Fruit fly (Drosophila melanogaster): ENCODE measurements around the gene larp.

Gene larp

DNA sequence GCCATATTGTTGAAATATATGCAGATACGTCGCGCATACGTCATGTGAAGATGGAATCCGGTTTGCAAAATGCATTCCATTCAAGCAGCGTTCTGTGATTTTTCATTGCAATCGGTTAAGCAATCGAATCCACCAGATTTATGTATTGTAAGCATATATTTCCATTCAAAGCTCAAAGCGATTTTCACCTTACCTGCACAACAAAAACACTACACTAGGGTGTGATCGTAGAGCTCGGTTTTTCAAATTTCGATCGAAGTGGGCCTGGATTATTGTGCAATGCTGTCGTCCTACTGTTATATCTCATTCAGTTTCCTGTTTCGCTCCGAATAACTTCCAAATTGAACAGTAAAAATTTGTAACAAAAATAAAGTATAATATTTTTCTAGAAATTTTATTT is 45.2 kb downstream of the larp start, which contains the start of gene Mst98Ca:
Gene Mst98Ca, plus strand, starts transcription at position 301 of the 400 bp plus-strand sequence.
- TF ChIP-seq CG14711 (tag; optimal IDR thresholded peaks at IDR 0.05) (no peak), kay (GFP tag; ENCODE audit: borderline replicate concordance) (no peak), pad (GFP tag; optimal IDR thresholded peaks at IDR 0.05) (no peak), toe (GFP tag; optimal IDR thresholded peaks at IDR 0.05) (no peak), Mnt (GFP tag; optimal IDR thresholded peaks at IDR 0.05) (no peak), cnc (optimal IDR thresholded peaks at IDR 0.05) (no peak), ovo (GFP tag; optimal IDR thresholded peaks at IDR 0.05) (no peak), Crg-1 (GFP tag; optimal IDR thresholded peaks at IDR 0.05) (no peak), CG7045 (GFP tag; optimal IDR thresholded peaks at IDR 0.05) (no peak)

DNA sequence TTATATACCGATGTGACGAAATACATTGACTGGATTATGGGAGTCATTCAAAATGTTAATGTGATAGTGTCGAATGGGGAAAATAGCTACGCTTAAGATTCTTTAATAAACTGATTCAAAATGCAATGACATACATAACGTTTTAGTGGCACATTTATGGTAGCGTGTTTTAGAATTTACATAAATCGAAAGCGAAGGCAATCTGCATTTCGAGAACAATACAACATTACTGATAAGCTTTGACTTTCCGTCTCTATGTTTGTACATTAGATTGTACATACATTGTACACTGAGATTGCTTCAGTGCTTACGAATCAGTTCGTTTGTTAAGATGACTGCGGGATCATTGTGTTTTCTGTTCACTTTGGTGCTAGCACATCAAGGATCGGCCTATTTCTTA is 52.8 kb downstream of the larp start, which contains the start of gene CG34437:
Gene CG34437, plus strand, starts transcription at position 301 of the 400 bp plus-strand sequence.
- no peak for TF ChIP-seq Crg-1 (GFP tag; optimal IDR thresholded peaks at IDR 0.05)
- no peak for TF ChIP-seq CG11617 (GFP tag; optimal IDR thresholded peaks at IDR 0.05)
- TF ChIP-seq CG7045 (GFP tag; optimal IDR thresholded peaks at IDR 0.05) = no peak
- no peak for TF ChIP-seq ovo (GFP tag; optimal IDR thresholded peaks at IDR 0.05)
- no peak for TF ChIP-seq bab1 (GFP tag; optimal IDR thresholded peaks at IDR 0.05)
- TF ChIP-seq tj (GFP tag; optimal IDR thresholded peaks at IDR 0.05) = no peak
- TF ChIP-seq Clk (GFP tag; optimal IDR thresholded peaks at IDR 0.05) = no peak
- TF ChIP-seq CG12768 (GFP tag; optimal IDR thresholded peaks at IDR 0.05) = no peak
- no peak for TF ChIP-seq CG14711 (tag; optimal IDR thresholded peaks at IDR 0.05)
- no peak for TF ChIP-seq Mnt (GFP tag; optimal IDR thresholded peaks at IDR 0.05)
- TF ChIP-seq CG7101 (tag; optimal IDR thresholded peaks at IDR 0.05) = no peak
- TF ChIP-seq CG5204 (GFP tag; optimal IDR thresholded peaks at IDR 0.05) = no peak

DNA sequence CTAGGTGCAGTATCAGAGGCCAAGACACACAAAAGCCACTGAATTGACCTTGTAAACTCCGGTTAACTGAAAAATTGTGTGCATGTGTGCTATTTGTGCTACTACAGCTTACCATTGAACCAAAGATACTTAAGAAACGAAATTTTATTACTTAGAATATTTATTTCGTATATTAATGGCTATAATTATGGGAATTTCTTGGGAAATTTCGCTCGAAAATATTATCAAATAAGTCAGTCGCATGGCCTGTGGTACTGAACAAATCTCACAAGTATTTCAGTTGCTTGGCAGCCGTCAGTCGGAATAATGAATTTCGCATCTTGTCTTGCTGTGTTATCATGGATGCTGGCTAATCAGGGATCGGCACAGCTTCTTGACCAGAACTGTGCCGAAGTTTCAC is 54.0 kb downstream of the larp start, which contains the start of gene CG34436:
Gene CG34436, plus strand, starts transcription at position 301 of the 400 bp plus-strand sequence.
- TF ChIP-seq tj (GFP tag; optimal IDR thresholded peaks at IDR 0.05) (no peak), pad (GFP tag; optimal IDR thresholded peaks at IDR 0.05) (no peak), CG11617 (GFP tag; optimal IDR thresholded peaks at IDR 0.05) (no peak), ovo (GFP tag; optimal IDR thresholded peaks at IDR 0.05) (no peak), Clk (GFP tag; optimal IDR thresholded peaks at IDR 0.05) (no peak), cic (GFP tag; optimal IDR thresholded peaks at IDR 0.05) (no peak), Hr96 (GFP tag; optimal IDR thresholded peaks at IDR 0.05) (no peak), CG1620 (GFP tag; optimal IDR thresholded peaks at IDR 0.05) (no peak), CG33017 (tag; optimal IDR thresholded peaks at IDR 0.05) (no peak)
